Fruit fly (Drosophila melanogaster) whole organism, embryonic: ENCODE results near the gene c12.1.
A peak's percentile ranks its signal among the peaks of the same experiment; 100 is the strongest.

Source experiments
- Blimp-1 ChIP-seq: fragments of 200-800 bp; sonication (Bioruptor generic); optimal IDR thresholded peaks from 3 replicates; lab custom pipeline; 2018; ENCODE audit warnings: missing biosample characterization, missing genetic modification characterization, mild to moderate bottlenecking, moderate library complexity, missing genetic modification reagents
- CG10267 ChIP-seq: fragments of 200-800 bp; sonication (Bioruptor generic); optimal IDR thresholded peaks from 2 replicates; lab custom pipeline; 2018; ENCODE audit warnings: missing biosample characterization, mild to moderate bottlenecking, missing genetic modification characterization, moderate library complexity
- CG10274 ChIP-seq: fragments of 200-800 bp; sonication (Bioruptor generic); optimal IDR thresholded peaks from 3 replicates; lab custom pipeline; 2017; ENCODE audit warnings: missing biosample characterization, mild to moderate bottlenecking, missing genetic modification characterization
- CG10979 ChIP-seq: fragments of 200-800 bp; sonication (Bioruptor generic); optimal IDR thresholded peaks from 2 replicates; lab custom pipeline; 2018; ENCODE audit warnings: missing biosample characterization, mild to moderate bottlenecking, missing genetic modification characterization, moderate library complexity
- CG11085 ChIP-seq: fragments of 200-800 bp; sonication (Bioruptor generic); IDR thresholded peaks from 2 replicates; pipeline ENCODE4 v1.3.6; 2022; ENCODE audit warnings: missing biosample characterization, missing genetic modification characterization
- CG12391 ChIP-seq: fragments of 200-800 bp; sonication (Bioruptor generic); optimal IDR thresholded peaks from 3 replicates; lab custom pipeline; 2018; ENCODE audit warnings: missing biosample characterization, mild to moderate bottlenecking, missing genetic modification characterization, moderate library complexity
- CG12659 ChIP-seq: fragments of 200-800 bp; sonication (Bioruptor generic); optimal IDR thresholded peaks from 3 replicates; lab custom pipeline; 2017; ENCODE audit warnings: mild to moderate bottlenecking, missing biosample characterization, missing genetic modification reagents, missing genetic modification characterization
- CG13624 ChIP-seq: fragments of 200-800 bp; sonication (Bioruptor generic); optimal IDR thresholded peaks from 2 replicates; lab custom pipeline; 2016; ENCODE audit warnings: missing biosample characterization, missing genetic modification characterization
- CG14965 ChIP-seq: fragments of 200-800 bp; sonication (Bioruptor generic); optimal IDR thresholded peaks from 2 replicates; lab custom pipeline; 2016; ENCODE audit warnings: missing biosample characterization, missing genetic modification characterization, borderline replicate concordance
- CG17802 ChIP-seq: fragments of 200-800 bp; sonication (Bioruptor generic); optimal IDR thresholded peaks from 2 replicates; lab custom pipeline; 2018; ENCODE audit warnings: missing biosample characterization, mild to moderate bottlenecking, missing genetic modification characterization, moderate library complexity
- CG18599 ChIP-seq: fragments of 200-800 bp; sonication (Bioruptor generic); optimal IDR thresholded peaks from 3 replicates; lab custom pipeline; 2017; ENCODE audit warnings: missing biosample characterization, missing genetic modification characterization, mild to moderate bottlenecking, moderate library complexity, missing genetic modification reagents
- CG2120 ChIP-seq: fragments of 200-800 bp; sonication (Bioruptor generic); optimal IDR thresholded peaks from 3 replicates; lab custom pipeline; 2016; ENCODE audit warnings: missing biosample characterization, missing genetic modification characterization
- CG34224 ChIP-seq: fragments of 200-800 bp; sonication (Bioruptor generic); IDR thresholded peaks from 3 replicates; pipeline ENCODE4 v1.3.6; 2022; ENCODE audit warnings: missing biosample characterization, missing genetic modification characterization; ENCODE audit not compliant: partially characterized antibody
- CG4360 ChIP-seq: fragments of 200-800 bp; sonication (Bioruptor generic); IDR thresholded peaks from 2 replicates; pipeline ENCODE4 v1.3.6; 2022; ENCODE audit warnings: missing biosample characterization, missing genetic modification characterization
- CG4424 ChIP-seq: fragments of 200-800 bp; sonication (Bioruptor generic); optimal IDR thresholded peaks from 3 replicates; lab custom pipeline; 2016; ENCODE audit warnings: missing biosample characterization, missing genetic modification characterization
- CG7928 ChIP-seq: fragments of 200-800 bp; sonication (Bioruptor generic); optimal IDR thresholded peaks from 2 replicates; lab custom pipeline; 2017; ENCODE audit warnings: missing biosample characterization, mild to moderate bottlenecking, missing genetic modification characterization
- CG8281 ChIP-seq: fragments of 200-800 bp; sonication (Bioruptor generic); optimal IDR thresholded peaks from 2 replicates; lab custom pipeline; 2018; ENCODE audit warnings: missing biosample characterization, mild to moderate bottlenecking, missing genetic modification characterization, moderate library complexity
- CTCF ChIP-seq: fragments of 200-800 bp; sonication (Bioruptor generic); optimal IDR thresholded peaks from 2 replicates; lab custom pipeline; 2017; ENCODE audit warnings: missing biosample characterization, mild to moderate bottlenecking, missing genetic modification characterization, moderate library complexity
- Dip3 ChIP-seq: fragments of 200-800 bp; sonication (Bioruptor generic); optimal IDR thresholded peaks from 3 replicates; lab custom pipeline; 2016; ENCODE audit warnings: missing biosample characterization, missing genetic modification characterization
- ERR ChIP-seq: fragments of 200-800 bp; sonication (Bioruptor generic); optimal IDR thresholded peaks from 2 replicates; lab custom pipeline; 2016; ENCODE audit warnings: missing biosample characterization, missing genetic modification characterization
- Elba2 ChIP-seq: fragments of 200-800 bp; sonication (Bioruptor generic); optimal IDR thresholded peaks from 3 replicates; lab custom pipeline; 2016; ENCODE audit warnings: missing biosample characterization, missing genetic modification characterization
- Fer3 ChIP-seq: fragments of 200-800 bp; sonication (Bioruptor generic); optimal IDR thresholded peaks from 2 replicates; lab custom pipeline; 2018; ENCODE audit warnings: missing biosample characterization, mild to moderate bottlenecking, missing genetic modification characterization, moderate library complexity
- HHEX ChIP-seq: fragments of 200-800 bp; sonication (Bioruptor generic); optimal IDR thresholded peaks from 3 replicates; lab custom pipeline; 2017; ENCODE audit warnings: missing biosample characterization, mild to moderate bottlenecking, missing genetic modification characterization, missing genetic modification reagents
- Jarid2 ChIP-seq: fragments of 200-800 bp; sonication (Bioruptor generic); optimal IDR thresholded peaks from 3 replicates; lab custom pipeline; 2017; ENCODE audit warnings: mild to moderate bottlenecking, missing biosample characterization, missing genetic modification reagents, missing genetic modification characterization
- Nf-YB ChIP-seq: fragments of 200-800 bp; sonication (Bioruptor generic); optimal IDR thresholded peaks from 3 replicates; lab custom pipeline; 2019; ENCODE audit warnings: missing biosample characterization, mild to moderate bottlenecking, missing genetic modification characterization, moderate library complexity
- Nf-YC ChIP-seq: fragments of 200-800 bp; optimal IDR thresholded peaks from 3 replicates; lab custom pipeline; 2019; ENCODE audit warnings: missing biosample characterization, mild to moderate bottlenecking, missing genetic modification characterization, moderate library complexity
- Taf1 ChIP-seq: fragments of 200-800 bp; sonication (Bioruptor generic); IDR thresholded peaks from 2 replicates; pipeline ENCODE4 v1.3.6; 2022; ENCODE audit warnings: missing biosample characterization, missing genetic modification characterization
- YL-1 ChIP-seq: fragments of 200-800 bp; sonication (Bioruptor generic); optimal IDR thresholded peaks from 3 replicates; lab custom pipeline; 2017; ENCODE audit warnings: missing biosample characterization, mild to moderate bottlenecking, missing genetic modification characterization
- ase ChIP-seq: fragments of 200-800 bp; sonication (Bioruptor generic); IDR thresholded peaks from 3 replicates; pipeline ENCODE4 v1.3.6; 2022; ENCODE audit warnings: missing biosample characterization, missing genetic modification characterization
- bcd ChIP-seq: fragments of 200-800 bp; sonication (Bioruptor generic); optimal IDR thresholded peaks from 2 replicates; lab custom pipeline; 2017; ENCODE audit warnings: missing biosample characterization, mild to moderate bottlenecking, missing genetic modification characterization
- chinmo ChIP-seq: fragments of 200-800 bp; sonication (Bioruptor generic); IDR thresholded peaks from 4 replicates; pipeline ENCODE4 v1.3.6; 2022; ENCODE audit warnings: missing biosample characterization, missing genetic modification characterization; ENCODE audit not compliant: partially characterized antibody
- danr ChIP-seq: fragments of 200-800 bp; sonication (Bioruptor generic); IDR thresholded peaks from 2 replicates; pipeline ENCODE4 v1.3.6; 2022; ENCODE audit warnings: missing biosample characterization, missing genetic modification characterization
- dpn ChIP-seq, 2 experiments: fragments of 200-800 bp; sonication (Bioruptor generic); optimal IDR thresholded peaks; 3 replicates each; lab custom pipeline; 2016; ENCODE audit warnings: missing biosample characterization in 2 of 2, missing genetic modification characterization in 2 of 2
- gsb-n ChIP-seq: fragments of 200-800 bp; sonication (Bioruptor generic); optimal IDR thresholded peaks from 3 replicates; lab custom pipeline; 2018; ENCODE audit warnings: missing biosample characterization, mild to moderate bottlenecking, missing genetic modification characterization
- gt ChIP-seq: fragments of 200-800 bp; sonication (Bioruptor generic); IDR thresholded peaks from 2 replicates; pipeline ENCODE4 v1.3.6; 2022; ENCODE audit warnings: missing biosample characterization, missing genetic modification characterization
- jing ChIP-seq: fragments of 200-800 bp; sonication (Bioruptor generic); optimal IDR thresholded peaks from 2 replicates; lab custom pipeline; 2018; ENCODE audit warnings: missing biosample characterization, mild to moderate bottlenecking, missing genetic modification characterization
- lmd ChIP-seq: fragments of 200-800 bp; sonication (Bioruptor generic); IDR thresholded peaks from 2 replicates; pipeline ENCODE4 v1.3.6; 2022; ENCODE audit warnings: missing biosample characterization, missing genetic modification characterization
- nmo ChIP-seq: fragments of 200-800 bp; sonication (Bioruptor generic); optimal IDR thresholded peaks from 2 replicates; lab custom pipeline; 2018; ENCODE audit warnings: missing biosample characterization, mild to moderate bottlenecking, missing genetic modification characterization, moderate library complexity
- otp ChIP-seq: fragments of 200-800 bp; sonication (Bioruptor generic); IDR thresholded peaks from 3 replicates; pipeline ENCODE4, ENCODE4 v1.3.6; 2022; ENCODE audit warnings: missing biosample characterization, missing genetic modification characterization
- pnt ChIP-seq: fragments of 200-800 bp; sonication (Bioruptor generic); optimal IDR thresholded peaks from 3 replicates; lab custom pipeline; 2016; ENCODE audit warnings: missing biosample characterization, missing genetic modification characterization
- prd ChIP-seq, 3 experiments: fragments of >200 bp in 2 of 3; fragments of 200-800 bp in 1 of 3; sonication (Bioruptor generic) in 1 of 3; optimal IDR thresholded peaks in 2 of 3; IDR thresholded peaks in 1 of 3; 2 replicates in 2 of 3; 3 replicates in 1 of 3; pipeline versions ENCODE4 v1.3.6 to Lab custom; 2017 to 2022; ENCODE audit warnings: missing biosample characterization in 1 of 3, missing genetic modification characterization in 1 of 3
- salm ChIP-seq: fragments of 200-800 bp; sonication (Bioruptor generic); optimal IDR thresholded peaks from 2 replicates; lab custom pipeline; 2018; ENCODE audit warnings: missing biosample characterization, mild to moderate bottlenecking, missing genetic modification characterization
- shn ChIP-seq: fragments of 200-800 bp; sonication (Bioruptor generic); optimal IDR thresholded peaks from 3 replicates; lab custom pipeline; 2016; ENCODE audit warnings: missing biosample characterization, missing genetic modification characterization
- slou ChIP-seq: fragments of 200-800 bp; sonication (Bioruptor generic); optimal IDR thresholded peaks from 3 replicates; lab custom pipeline; 2016; ENCODE audit warnings: missing biosample characterization, missing genetic modification characterization
- zfh2 ChIP-seq: fragments of 200-800 bp; sonication (Bioruptor generic); optimal IDR thresholded peaks from 2 replicates; lab custom pipeline; 2016; ENCODE audit warnings: missing biosample characterization, missing genetic modification characterization

The c12.1 gene

DNA sequence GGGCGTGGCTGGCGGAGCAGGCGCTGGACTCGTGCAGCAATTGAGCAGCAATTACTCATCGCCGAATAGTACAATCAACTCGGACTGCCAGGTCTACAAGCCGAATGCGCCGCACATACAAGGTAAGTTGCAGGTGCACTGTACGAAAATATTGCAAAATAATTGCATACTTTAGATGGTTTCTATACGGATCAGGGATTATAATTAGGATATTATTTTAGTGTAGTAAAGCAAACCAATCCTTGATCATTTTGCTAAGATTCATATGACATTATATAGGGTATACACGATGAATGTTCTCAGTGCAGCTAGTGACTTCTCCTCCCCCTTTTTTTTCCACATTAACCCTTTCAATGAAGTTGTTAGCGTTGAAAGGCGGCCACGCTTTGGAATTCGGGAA is 23.5 kb downstream of the c12.1 start (continued):
- peak; percentile 16 for TF ChIP-seq CG10267 (tag; lab: Kevin White, UChicago)
- no peak for TF ChIP-seq gt (GFP tag; lab: Robert Waterston, UW)
- no peak for TF ChIP-seq chinmo
- no peak for TF ChIP-seq YL-1
- TF ChIP-seq Blimp-1 (GFP tag; lab: Kevin White, UChicago), result peak; percentile 47
- TF ChIP-seq lmd (GFP tag; lab: Robert Waterston, UW), result peak; percentile 22; the same call in 1 of the 2 replicates
- no peak for TF ChIP-seq salm (tag; lab: Kevin White, UChicago)
- TF ChIP-seq prd (optimal IDR thresholded peaks at IDR 0.05; lab: Kevin White, UChicago), result no peak
- TF ChIP-seq prd (GFP tag; IDR thresholded peaks at IDR 0.05; lab: Robert Waterston, UW), result peak; percentile 59; the same call in 2 of the 3 replicates
- TF ChIP-seq otp (GFP tag; lab: Robert Waterston, UW), result 0 out of 3 replicates have a peak, but pooled peaks have one; percentile 46

DNA sequence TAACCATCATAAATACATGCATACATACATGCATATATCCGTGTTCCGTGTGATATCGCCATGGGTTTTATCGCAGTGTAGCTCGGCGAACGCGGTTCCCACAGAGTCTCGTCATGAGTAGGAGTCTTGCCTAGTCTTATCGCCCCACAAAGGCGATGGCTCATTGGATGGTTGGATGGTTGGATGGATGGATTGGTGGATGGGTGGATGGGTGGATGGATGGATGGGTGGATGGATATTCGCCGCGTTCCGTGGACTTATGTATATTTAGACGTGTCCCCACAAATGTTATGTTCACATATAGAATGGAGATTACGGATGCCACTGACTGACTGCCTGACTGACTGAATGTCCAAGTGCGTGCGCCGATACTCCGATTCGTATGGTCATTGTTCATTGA is 27.8 kb downstream of the c12.1 start:
- peak; percentile 98 for TF ChIP-seq CG8281 (tag; lab: Kevin White, UChicago)
- no peak for TF ChIP-seq CG13624 (GFP tag; lab: Kevin White, UChicago)

DNA sequence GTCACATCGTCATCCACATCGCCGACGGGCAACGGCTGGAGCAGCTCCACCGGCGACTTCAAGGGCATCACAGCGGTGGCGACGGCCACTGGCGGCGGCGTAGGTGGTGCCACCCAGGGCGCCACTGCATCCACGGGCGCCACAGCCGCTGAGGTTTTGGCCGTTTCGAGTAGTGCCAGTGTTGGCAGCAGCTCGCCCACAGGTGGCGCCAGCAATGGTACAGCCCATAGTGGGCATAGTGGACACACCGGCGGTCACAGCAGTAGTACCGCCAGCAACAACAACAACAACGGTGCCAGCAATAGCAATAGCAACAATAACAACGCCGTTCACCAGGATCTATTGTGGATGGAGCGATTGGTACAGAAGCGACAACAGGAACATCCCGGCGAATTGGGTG is 32.6 kb downstream of the c12.1 start:
- TF ChIP-seq CG12391 (no peak), CG10274 (no peak), CG4360 (GFP tag; lab: Robert Waterston, UW) (peak; percentile 44; the same call in 1 of the 2 replicates), Nf-YB (GFP tag; lab: Kevin White, UChicago) (no peak), CG14965 (GFP tag; lab: Kevin White, UChicago) (peak; percentile 31), CTCF (peak; percentile 87), CG10979 (peak; percentile 59)

DNA sequence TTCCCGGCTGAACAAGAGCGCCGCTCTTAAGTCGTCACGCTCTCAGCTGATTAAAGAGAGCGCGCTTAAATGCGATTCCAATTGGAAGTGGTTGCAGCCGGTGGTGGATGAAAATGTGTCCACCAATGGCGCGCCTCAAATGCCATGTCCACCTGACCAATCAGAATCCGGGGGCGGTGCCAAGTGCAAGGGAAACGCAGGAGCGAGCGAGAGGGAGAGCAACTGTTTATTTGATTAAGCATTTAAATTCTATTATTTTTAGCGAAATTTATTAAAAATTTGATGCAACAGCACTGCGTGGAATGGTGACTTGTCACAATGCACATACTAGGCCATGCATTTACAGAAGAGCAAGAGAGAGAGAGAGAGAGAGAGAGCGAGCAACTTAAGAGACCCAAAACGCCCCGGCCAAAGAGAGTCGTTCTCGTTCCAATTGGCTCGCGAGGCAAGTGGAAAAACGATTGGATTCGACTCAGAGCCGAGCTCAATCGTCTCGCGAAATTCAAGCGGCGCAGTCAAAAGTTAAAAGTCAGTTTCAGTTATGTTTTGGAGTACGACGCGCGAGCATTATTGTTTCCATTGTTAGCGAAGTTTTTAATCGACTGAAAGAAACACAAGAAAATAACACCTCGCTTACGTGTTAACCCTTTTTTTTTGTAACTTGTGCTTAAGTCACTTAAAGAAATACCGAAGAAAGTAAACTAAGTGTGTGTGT is 34.8 kb downstream of the c12.1 start, which contains the start of gene lz:
lz (plus strand) TSS at position 626 of the 715 bp plus-strand sequence.
- no peak for TF ChIP-seq Dip3 (GFP tag; lab: Kevin White, UChicago)
- peak; percentile 47 for TF ChIP-seq jing
- peak; percentile 15 for TF ChIP-seq gsb-n (tag; lab: Kevin White, UChicago)
- TF ChIP-seq CG12659 (GFP tag; lab: Kevin White, UChicago), result no peak
- TF ChIP-seq Elba2 (GFP tag; lab: Kevin White, UChicago), result peak; percentile 43
- no peak for TF ChIP-seq nmo (GFP tag; lab: Kevin White, UChicago)
- no peak for TF ChIP-seq shn (GFP tag; lab: Kevin White, UChicago)
- peak; percentile 62 for TF ChIP-seq Jarid2 (GFP tag; lab: Kevin White, UChicago)
- no peak for TF ChIP-seq CG18599 (GFP tag; lab: Kevin White, UChicago)
- TF ChIP-seq slou (GFP tag; lab: Kevin White, UChicago), result no peak
- no peak for TF ChIP-seq zfh2
- TF ChIP-seq CG2120, result no peak
- TF ChIP-seq Taf1 (GFP tag; lab: Robert Waterston, UW), result no peak
- no peak for TF ChIP-seq pnt (GFP tag; lab: Kevin White, UChicago)
- TF ChIP-seq danr, result no peak
- TF ChIP-seq CG4424, result no peak
- no peak for TF ChIP-seq CG11085 (GFP tag; lab: Robert Waterston, UW)
- TF ChIP-seq bcd, result no peak
- TF ChIP-seq CG7928, result no peak
- TF ChIP-seq Nf-YC (tag; lab: Kevin White, UChicago), result peak; percentile 99
- TF ChIP-seq CG17802 (tag; lab: Kevin White, UChicago), result no peak
- no peak for TF ChIP-seq ase (GFP tag; lab: Robert Waterston, UW)
- no peak for TF ChIP-seq HHEX (GFP tag; lab: Kevin White, UChicago)
- 0 out of 3 replicates have a peak, but pooled peaks have one; percentile 19 for TF ChIP-seq CG34224
- no peak for TF ChIP-seq dpn (GFP tag; optimal IDR thresholded peaks at IDR 0.05; lab: Kevin White, UChicago)
- no peak for TF ChIP-seq ERR (GFP tag; lab: Kevin White, UChicago)
- TF ChIP-seq Fer3, result no peak
